Worm (Caenorhabditis elegans) whole organism, L2 larva: Measurements from ENCODE around the gene F08G12.11.

Experiments
- F13H6.1 ChIP-seq: sonication (generic microtip); optimal IDR thresholded peaks from 2 replicates; lab custom pipeline; 2016; ENCODE audit warnings: missing genetic modification characterization, missing compliant biosample characterization
- ama-1 ChIP-seq: fragments of 150-350 bp; optimal IDR thresholded peaks from 2 replicates; lab custom pipeline; 2018; ENCODE audit warnings: inconsistent platforms
- blmp-1 ChIP-seq: sonication (generic microtip); optimal IDR thresholded peaks from 2 replicates; lab custom pipeline; 2017; ENCODE audit warnings: missing genetic modification characterization, mild to moderate bottlenecking, missing compliant biosample characterization, antibody characterized with exemption, moderate library complexity; ENCODE audit not compliant: insufficient read depth
- fos-1 ChIP-seq: fragments of 150-350 bp; optimal IDR thresholded peaks from 2 replicates; lab custom pipeline; 2014; ENCODE audit warnings: missing biosample characterization, missing genetic modification characterization
- lsy-2 ChIP-seq, 2 experiments: fragments of 150-350 bp in 1 of 2; sonication (generic microtip) in 1 of 2; optimal IDR thresholded peaks; 2 replicates each; lab custom pipeline; 2014 to 2017; ENCODE audit warnings: missing biosample characterization in 2 of 2, missing genetic modification characterization in 2 of 2
- mab-5 ChIP-seq: fragments of 150-350 bp; optimal IDR thresholded peaks from 2 replicates; lab custom pipeline; 2014; ENCODE audit warnings: missing biosample characterization, missing genetic modification characterization
- nhr-11 ChIP-seq: fragments of 150-350 bp; optimal IDR thresholded peaks from 2 replicates; lab custom pipeline; 2014; ENCODE audit warnings: missing biosample characterization, missing genetic modification characterization
- nhr-12 ChIP-seq: fragments of 150-350 bp; optimal IDR thresholded peaks from 2 replicates; lab custom pipeline; 2014; ENCODE audit warnings: missing biosample characterization, missing genetic modification characterization
- nhr-21 ChIP-seq: fragments of 150-350 bp; optimal IDR thresholded peaks from 2 replicates; lab custom pipeline; 2014; ENCODE audit warnings: missing biosample characterization, missing genetic modification characterization
- nhr-237 ChIP-seq: fragments of 150-350 bp; optimal IDR thresholded peaks from 2 replicates; lab custom pipeline; 2014; ENCODE audit warnings: missing biosample characterization, missing genetic modification characterization
- nhr-77 ChIP-seq: fragments of 150-350 bp; optimal IDR thresholded peaks from 2 replicates; lab custom pipeline; 2014; ENCODE audit warnings: missing biosample characterization, missing genetic modification characterization
- sma-3 ChIP-seq: sonication (generic microtip); optimal IDR thresholded peaks from 2 replicates; lab custom pipeline; 2016; ENCODE audit warnings: missing genetic modification reagents, missing genetic modification characterization, missing compliant biosample characterization
- unc-39 ChIP-seq: fragments of 150-350 bp; optimal IDR thresholded peaks from 2 replicates; lab custom pipeline; 2014; ENCODE audit warnings: missing biosample characterization, missing genetic modification characterization
- unc-55 ChIP-seq: fragments of 150-350 bp; sonication (generic microtip); optimal IDR thresholded peaks from 3 replicates; lab custom pipeline; 2014; ENCODE audit warnings: missing biosample characterization, missing genetic modification reagents, missing genetic modification characterization

The F08G12.11 gene

DNA sequence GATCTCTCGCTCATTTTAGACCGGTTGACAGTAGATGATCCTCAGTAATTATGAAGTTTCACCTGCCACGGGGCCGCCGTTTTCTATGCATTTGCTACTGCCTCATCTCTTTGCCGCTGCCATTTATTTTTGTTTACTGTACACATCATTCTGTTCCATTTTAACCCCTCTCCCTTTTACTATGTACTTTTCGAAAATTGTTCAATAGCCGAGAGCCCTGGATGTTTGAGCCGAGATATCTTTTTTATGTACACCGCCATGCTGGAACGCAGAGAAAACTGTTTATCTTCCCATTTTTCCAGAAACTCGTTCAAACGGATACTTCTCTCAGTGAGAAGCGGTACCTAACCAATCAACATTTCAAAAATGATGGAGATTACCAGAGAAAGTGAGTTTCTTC, 44.5 kb downstream of the F08G12.11 start, which contains the start of gene ifa-1:
Gene ifa-1, plus strand, starts transcription at position 301 of the 400 bp plus-strand sequence.
- no peak for TF ChIP-seq nhr-21 (tag; lab: Kevin White, UChicago)
- no peak for TF ChIP-seq ama-1 (lab: Kevin White, UChicago)
- no peak for TF ChIP-seq nhr-237 (tag; lab: Kevin White, UChicago)
- no peak for TF ChIP-seq unc-55 (GFP tag; lab: Kevin White, UChicago)
- no peak for TF ChIP-seq nhr-12 (tag; lab: Kevin White, UChicago)
- no peak for TF ChIP-seq nhr-11 (tag; lab: Kevin White, UChicago)
- TF ChIP-seq, all 48 proteins: peak for 0

- no peak for TF ChIP-seq lsy-2 (tag; optimal IDR thresholded peaks at IDR 0.05; lab: Kevin White, UChicago)
- TF ChIP-seq unc-55 (GFP tag; lab: Kevin White, UChicago), result peak; percentile 31
- TF ChIP-seq nhr-77 (tag; lab: Kevin White, UChicago), result no peak
- no peak for TF ChIP-seq blmp-1
- TF ChIP-seq sma-3, result no peak
- no peak for TF ChIP-seq unc-39 (tag; lab: Kevin White, UChicago)
- TF ChIP-seq nhr-12 (tag; lab: Kevin White, UChicago), result no peak
- TF ChIP-seq, all 48 proteins: peak for 1
These were observed 46.4 kb downstream of the F08G12.11 start, which contains the start of gene C03A3.3 for ce11 chrX:11268970-11269369. Gene C03A3.3 (minus strand): TSS chrX:11269070.

ce11 chrX:11266711-11267110, 48.7 kb downstream of the F08G12.11 start, which contains the start of gene C03A3.9:
Gene C03A3.9 (plus strand): TSS chrX:11267011.
- no peak for TF ChIP-seq blmp-1
- no peak for TF ChIP-seq mab-5 (tag; lab: Kevin White, UChicago)
- TF ChIP-seq nhr-77 (tag; lab: Kevin White, UChicago), result no peak
- no peak for TF ChIP-seq nhr-21 (tag; lab: Kevin White, UChicago)
- TF ChIP-seq F13H6.1 (tag; lab: Kevin White, UChicago), result no peak

DNA sequence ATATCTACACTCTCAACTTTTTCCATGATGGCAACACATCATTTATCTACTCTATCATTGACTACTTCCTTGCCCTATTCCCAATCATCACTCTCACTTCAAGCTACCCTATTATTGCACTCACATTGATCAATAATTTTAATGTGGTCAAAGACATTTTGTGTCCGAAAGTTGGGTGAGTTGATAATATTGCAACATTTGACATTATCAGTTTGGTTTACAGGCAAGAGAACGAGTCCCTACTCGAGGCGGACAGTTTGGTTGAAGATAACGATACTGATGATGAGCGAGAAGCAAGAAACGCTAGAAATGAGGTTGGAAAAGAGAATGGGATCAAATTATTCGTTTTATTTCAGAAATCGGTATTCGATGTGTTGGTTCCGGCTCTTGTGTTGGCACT, 50.7 kb downstream of the F08G12.11 start:
- peak; percentile 93 for TF ChIP-seq fos-1 (tag; lab: Kevin White, UChicago)
- TF ChIP-seq blmp-1, result no peak
